Fruit fly (Drosophila melanogaster) whole organism: ENCODE data around the gene Tango5.

Experiments
- CG8478 ChIP-seq: fragments of >200 bp; optimal IDR thresholded peaks from 2 replicates; lab custom pipeline; 2018; ENCODE audit warnings: inconsistent platforms
- Dll ChIP-seq: fragments of >200 bp; optimal IDR thresholded peaks from 2 replicates; lab custom pipeline; 2017
- EcR ChIP-seq, 2 experiments: fragments of >200 bp; optimal IDR thresholded peaks; 2 replicates each; lab custom pipeline; 2017; ENCODE audit warnings: missing biosample characterization in 2 of 2, missing genetic modification characterization in 2 of 2, missing genetic modification reagents in 2 of 2
- pan ChIP-seq: fragments of >200 bp; optimal IDR thresholded peaks from 2 replicates; lab custom pipeline; 2017
- psq ChIP-seq: fragments of >200 bp; optimal IDR thresholded peaks from 2 replicates; lab custom pipeline; 2017
- usp ChIP-seq: fragments of >200 bp; optimal IDR thresholded peaks from 2 replicates; lab custom pipeline; 2017; ENCODE audit warnings: missing biosample characterization, missing genetic modification characterization, mixed read lengths

Tango5 gene

dm6 chrX:10744315-10744767 is 19.9 kb downstream of the Tango5 start, which contains the start of gene ras:
ras (plus strand) TSS chrX:10744502.
- no peak for TF ChIP-seq EcR (GFP tag; optimal IDR thresholded peaks at IDR 0.05; lab: Kevin White, UChicago)
- TF ChIP-seq CG8478 = no peak
- TF ChIP-seq pan = no peak
- no peak for TF ChIP-seq usp (GFP tag; lab: Kevin White, UChicago)

dm6 chrX:10743825-10744224 is 20.4 kb downstream of the Tango5 start:
- TF ChIP-seq psq (lab: Kevin White, UChicago) (no peak), CG8478 (no peak), EcR (GFP tag; optimal IDR thresholded peaks at IDR 0.05; lab: Kevin White, UChicago) (no peak), Dll (lab: Kevin White, UChicago) (no peak), usp (GFP tag; lab: Kevin White, UChicago) (no peak), pan (no peak)

- TF ChIP-seq psq (lab: Kevin White, UChicago) = no peak
- TF ChIP-seq Dll (lab: Kevin White, UChicago) = no peak
- no peak for TF ChIP-seq CG8478
- TF ChIP-seq usp (GFP tag; lab: Kevin White, UChicago) = no peak
- no peak for TF ChIP-seq EcR (GFP tag; optimal IDR thresholded peaks at IDR 0.05; lab: Kevin White, UChicago)
- TF ChIP-seq pan = no peak
Measured at dm6 chrX:10742578-10742976, 21.6 kb downstream of the Tango5 start.

- TF ChIP-seq EcR (GFP tag; optimal IDR thresholded peaks at IDR 0.05; lab: Kevin White, UChicago) (peak in 1 of 2 experiments; percentile 59), pan (no peak)
Measured at dm6 chrX:10741754-10742577, 22.2 kb downstream of the Tango5 start.

dm6 chrX:10740953-10741500 is 23.2 kb downstream of the Tango5 start:
- no peak for TF ChIP-seq pan
- no peak for TF ChIP-seq usp (GFP tag; lab: Kevin White, UChicago)
- TF ChIP-seq Dll (lab: Kevin White, UChicago) = no peak
- TF ChIP-seq EcR (GFP tag; optimal IDR thresholded peaks at IDR 0.05; lab: Kevin White, UChicago) = no peak
- no peak for TF ChIP-seq psq (lab: Kevin White, UChicago)
- no peak for TF ChIP-seq CG8478

dm6 chrX:10739614-10740436 is 24.4 kb downstream of the Tango5 start:
- TF ChIP-seq CG8478 (no peak), EcR (GFP tag; optimal IDR thresholded peaks at IDR 0.05; lab: Kevin White, UChicago) (no peak), Dll (lab: Kevin White, UChicago) (no peak), psq (lab: Kevin White, UChicago) (no peak), usp (GFP tag; lab: Kevin White, UChicago) (no peak), pan (no peak)

dm6 chrX:10738835-10739371 is 25.3 kb downstream of the Tango5 start:
- TF ChIP-seq Dll (lab: Kevin White, UChicago) (peak; percentile 57), usp (GFP tag; lab: Kevin White, UChicago) (no peak)

- peak; percentile 48 for TF ChIP-seq Dll (lab: Kevin White, UChicago)
- no peak for TF ChIP-seq usp (GFP tag; lab: Kevin White, UChicago)
- no peak for TF ChIP-seq psq (lab: Kevin White, UChicago)
Measured at dm6 chrX:10738151-10738430, 26.1 kb downstream of the Tango5 start.

dm6 chrX:10737422-10738150 is 26.6 kb downstream of the Tango5 start:
- TF ChIP-seq psq (lab: Kevin White, UChicago) = no peak
- TF ChIP-seq pan = no peak
- TF ChIP-seq CG8478 = no peak
- TF ChIP-seq EcR (GFP tag; optimal IDR thresholded peaks at IDR 0.05; lab: Kevin White, UChicago) = no peak
- no peak for TF ChIP-seq usp (GFP tag; lab: Kevin White, UChicago)
- TF ChIP-seq Dll (lab: Kevin White, UChicago) = no peak

dm6 chrX:10735682-10736353 is 28.4 kb downstream of the Tango5 start:
- TF ChIP-seq Dll (lab: Kevin White, UChicago) = peak; percentile 64
- TF ChIP-seq CG8478 = no peak
